Worm (Caenorhabditis elegans) whole organism, L4/young adult: ENCODE results near the gene F56D6.22.

Experiments used
- dao-5 ChIP-seq: sonication (generic microtip); optimal IDR thresholded peaks from 2 replicates; lab custom pipeline; 2016; ENCODE audit warnings: missing genotype, missing genetic modification characterization, moderate library complexity, missing compliant biosample characterization
- him-1 ChIP-seq: sonication (generic microtip); optimal IDR thresholded peaks from 2 replicates; lab custom pipeline; 2016; ENCODE audit warnings: missing genotype, missing genetic modification reagents, missing genetic modification characterization, missing compliant biosample characterization

DNA sequence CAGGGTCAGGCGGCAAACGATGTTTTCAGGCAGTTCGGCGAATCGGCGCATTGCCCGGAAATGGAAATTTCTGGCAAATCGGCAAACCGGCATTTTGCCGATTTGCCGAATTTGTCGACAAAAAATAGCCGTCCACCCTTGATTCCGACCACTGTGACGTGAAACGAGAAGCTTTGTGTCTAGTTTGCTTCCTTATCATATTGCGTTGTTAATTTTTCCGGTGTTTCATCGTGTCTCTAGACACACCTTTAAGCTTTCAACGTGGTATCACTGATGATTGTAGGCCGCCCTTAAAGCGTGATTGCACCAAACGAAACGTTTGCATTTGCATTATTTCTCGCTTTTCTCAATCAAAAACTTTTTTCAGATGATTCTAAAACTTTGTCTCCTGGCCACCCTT lies 29.7 kb upstream of the F56D6.22 start, which contains the start of gene clec-71:
- TF ChIP-seq dao-5 (tag; lab: Kevin White, UChicago), result no peak
- TF ChIP-seq him-1 (tag; lab: Kevin White, UChicago), result no peak
